Worm (Caenorhabditis elegans) whole organism, L4 larva: Measurements from ENCODE around the gene cra-1.

Experiments used
- F37D6.2 ChIP-seq: sonication (generic microtip); optimal IDR thresholded peaks from 2 replicates; lab custom pipeline; 2016; ENCODE audit warnings: mild to moderate bottlenecking, missing genetic modification characterization, missing compliant biosample characterization
- F44E2.7 ChIP-seq: fragments of 200-800 bp; sonication (Bioruptor generic); IDR thresholded peaks from 2 replicates; pipeline ENCODE4 v2.1.2; 2022; ENCODE audit warnings: missing genetic modification characterization, missing compliant biosample characterization
- F49E8.2 ChIP-seq: sonication (generic microtip); optimal IDR thresholded peaks from 2 replicates; lab custom pipeline; 2016; ENCODE audit warnings: missing compliant biosample characterization, mild to moderate bottlenecking, missing genetic modification characterization, borderline replicate concordance
- T20F7.1 ChIP-seq: fragments of 200-800 bp; sonication (Bioruptor generic); optimal IDR thresholded peaks from 2 replicates; lab custom pipeline; 2018; ENCODE audit warnings: mild to moderate bottlenecking, missing genetic modification characterization, missing compliant biosample characterization
- T26A8.4 ChIP-seq: fragments of 200-800 bp; sonication (Bioruptor generic); IDR thresholded peaks from 2 replicates; pipeline ENCODE4 v1.3.6; 2022; ENCODE audit warnings: missing genetic modification characterization, missing compliant biosample characterization
- ZK546.5 ChIP-seq, 2 experiments: sonication (generic microtip); optimal IDR thresholded peaks; 2 replicates each; lab custom pipeline; 2017; ENCODE audit warnings: missing biosample characterization in 2 of 2, missing genetic modification characterization in 2 of 2
- aha-1 ChIP-seq: fragments of 150-350 bp; peaks from one replicate; lab custom pipeline; 2014; ENCODE audit warnings: missing biosample characterization, missing genetic modification characterization
- ama-1 ChIP-seq: fragments of 150-350 bp; optimal IDR thresholded peaks from 2 replicates; lab custom pipeline; 2014; ENCODE audit warnings: inconsistent platforms, mixed read lengths
- attf-4 ChIP-seq: sonication (generic microtip); optimal IDR thresholded peaks from 3 replicates; lab custom pipeline; 2017; ENCODE audit warnings: missing biosample characterization, missing genetic modification characterization
- ceh-28 ChIP-seq: fragments of 150-350 bp; optimal IDR thresholded peaks from 2 replicates; lab custom pipeline; 2014; ENCODE audit warnings: missing biosample characterization, missing genetic modification reagents, missing genetic modification characterization
- ceh-32 ChIP-seq: sonication (generic microtip); optimal IDR thresholded peaks from 2 replicates; lab custom pipeline; 2016; ENCODE audit warnings: mild to moderate bottlenecking, missing genetic modification characterization, missing compliant biosample characterization; ENCODE audit not compliant: poor library complexity
- ceh-44 ChIP-seq: fragments of 200-800 bp; sonication (Bioruptor generic); IDR thresholded peaks from 2 replicates; pipeline ENCODE4 v1.3.6; 2022; ENCODE audit warnings: missing genetic modification reagents, missing genetic modification characterization, missing compliant biosample characterization
- ceh-62 ChIP-seq: sonication (generic microtip); optimal IDR thresholded peaks from 2 replicates; lab custom pipeline; 2017; ENCODE audit warnings: missing biosample characterization, missing genetic modification characterization
- ceh-82 ChIP-seq: sonication (generic microtip); optimal IDR thresholded peaks from 2 replicates; lab custom pipeline; 2017; ENCODE audit warnings: missing biosample characterization, missing genetic modification characterization
- ces-1 ChIP-seq: fragments of 150-350 bp; sonication (generic microtip); optimal IDR thresholded peaks from 4 replicates; lab custom pipeline; 2014; ENCODE audit warnings: missing biosample characterization, missing genetic modification reagents, missing genetic modification characterization
- ctbp-1 ChIP-seq: fragments of 200-800 bp; sonication (Bioruptor generic); IDR thresholded peaks from 2 replicates; pipeline ENCODE4 v1.3.6; 2022; ENCODE audit warnings: missing genetic modification reagents, missing genetic modification characterization, missing compliant biosample characterization
- daf-16 ChIP-seq, 3 experiments: sonication (generic microtip); optimal IDR thresholded peaks; 2 replicates each; lab custom pipeline; 2016 to 2017; ENCODE audit warnings: missing genetic modification characterization in 3 of 3, missing genetic modification reagents in 3 of 3, mild to moderate bottlenecking in 2 of 3, missing compliant biosample characterization in 2 of 3, missing biosample characterization in 1 of 3, moderate library complexity in 1 of 3
- dmd-6 ChIP-seq: fragments of 200-800 bp; sonication (Bioruptor generic); IDR thresholded peaks from 2 replicates; pipeline ENCODE4 v1.3.6; 2022; ENCODE audit warnings: missing genetic modification reagents, missing genetic modification characterization, missing compliant biosample characterization
- dmd-9 ChIP-seq: fragments of 200-800 bp; sonication (Bioruptor generic); IDR thresholded peaks from 2 replicates; pipeline ENCODE4 v1.3.6; 2022; ENCODE audit warnings: missing genetic modification reagents, missing genetic modification characterization, missing compliant biosample characterization
- dpl-1 ChIP-seq: fragments of 150-350 bp; optimal IDR thresholded peaks from 2 replicates; lab custom pipeline; 2014; ENCODE audit warnings: missing biosample characterization, missing genetic modification reagents, missing genetic modification characterization
- dve-1 ChIP-seq: sonication (generic microtip); optimal IDR thresholded peaks from 2 replicates; lab custom pipeline; 2017; ENCODE audit warnings: antibody characterized with exemption, mild to moderate bottlenecking, missing genetic modification characterization, missing compliant biosample characterization; ENCODE audit not compliant: insufficient read depth
- fkh-10 ChIP-seq: fragments of 150-350 bp; optimal IDR thresholded peaks from 2 replicates; lab custom pipeline; 2014; ENCODE audit warnings: missing biosample characterization, missing genetic modification reagents, missing genetic modification characterization
- fos-1 ChIP-seq: fragments of 150-350 bp; optimal IDR thresholded peaks from 2 replicates; lab custom pipeline; 2014; ENCODE audit warnings: missing biosample characterization, missing genetic modification characterization
- hif-1 ChIP-seq, 2 experiments: sonication (generic microtip); optimal IDR thresholded peaks; 2 replicates each; lab custom pipeline; 2016 to 2017; ENCODE audit warnings: missing compliant biosample characterization in 2 of 2, missing genetic modification characterization in 2 of 2, missing genetic modification reagents in 2 of 2, missing genotype in 2 of 2, mild to moderate bottlenecking in 1 of 2
- hlh-11 ChIP-seq: fragments of 200-800 bp; sonication (Bioruptor generic); optimal IDR thresholded peaks from 2 replicates; lab custom pipeline; 2018; ENCODE audit warnings: mild to moderate bottlenecking, missing genetic modification characterization, missing compliant biosample characterization
- hmg-1.1 ChIP-seq: fragments of 200-800 bp; sonication (Bioruptor generic); IDR thresholded peaks from 2 replicates; pipeline ENCODE4 v1.3.6; 2022; ENCODE audit warnings: missing genetic modification reagents, missing genetic modification characterization, missing compliant biosample characterization
- jun-1 ChIP-seq: fragments of 150-350 bp; optimal IDR thresholded peaks from 2 replicates; lab custom pipeline; 2014; ENCODE audit warnings: missing biosample characterization, missing genetic modification reagents, missing genetic modification characterization
- lin-29 ChIP-seq: fragments of 200-800 bp; sonication (Bioruptor generic); IDR thresholded peaks from 2 replicates; pipeline ENCODE4 v1.3.6; 2022; ENCODE audit warnings: missing genetic modification reagents, missing genetic modification characterization, missing compliant biosample characterization
- mdl-1 ChIP-seq, 2 experiments: fragments of 150-350 bp in 1 of 2; sonication (generic microtip) in 1 of 2; optimal IDR thresholded peaks; 2 replicates each; lab custom pipeline; 2014 to 2017; ENCODE audit warnings: missing biosample characterization in 2 of 2, missing genetic modification characterization in 2 of 2
- mdt-29 ChIP-seq: fragments of 200-800 bp; sonication (Bioruptor generic); IDR thresholded peaks from 2 replicates; pipeline ENCODE4 v1.3.6; 2022; ENCODE audit warnings: missing genetic modification reagents, missing genetic modification characterization, missing compliant biosample characterization
- mxl-3 ChIP-seq: fragments of 200-800 bp; sonication (Bioruptor generic); optimal IDR thresholded peaks from 2 replicates; lab custom pipeline; 2018; ENCODE audit warnings: mild to moderate bottlenecking, missing genetic modification characterization, missing compliant biosample characterization
- nhr-102 ChIP-seq: sonication (generic microtip); optimal IDR thresholded peaks from 2 replicates; lab custom pipeline; 2016; ENCODE audit warnings: mild to moderate bottlenecking, missing genetic modification characterization, moderate library complexity, missing compliant biosample characterization
- nhr-11 ChIP-seq: fragments of 150-350 bp; optimal IDR thresholded peaks from 2 replicates; lab custom pipeline; 2014; ENCODE audit warnings: missing biosample characterization, missing genetic modification characterization
- nhr-28 ChIP-seq: fragments of 150-350 bp; optimal IDR thresholded peaks from 2 replicates; lab custom pipeline; 2014; ENCODE audit warnings: missing biosample characterization, missing genetic modification characterization
- nhr-41 ChIP-seq: fragments of 200-800 bp; sonication (Bioruptor generic); IDR thresholded peaks from 2 replicates; pipeline ENCODE4 v1.3.6; 2022; ENCODE audit warnings: missing genetic modification reagents, missing genetic modification characterization, missing compliant biosample characterization
- nhr-42 ChIP-seq: fragments of 200-800 bp; sonication (Bioruptor generic); IDR thresholded peaks from 2 replicates; pipeline ENCODE4 v1.3.6; 2022; ENCODE audit warnings: missing genetic modification characterization, missing compliant biosample characterization
- nhr-6 ChIP-seq: fragments of 150-350 bp; optimal IDR thresholded peaks from 2 replicates; lab custom pipeline; 2014; ENCODE audit warnings: missing biosample characterization, missing genetic modification characterization
- nhr-76 ChIP-seq: fragments of 150-350 bp; optimal IDR thresholded peaks from 2 replicates; lab custom pipeline; 2014; ENCODE audit warnings: missing biosample characterization, missing genetic modification characterization
- pha-4 ChIP-seq, 2 experiments: fragments of 150-350 bp in 1 of 2; fragments of 200-800 bp in 1 of 2; sonication (Bioruptor generic) in 1 of 2; IDR thresholded peaks in 1 of 2; optimal IDR thresholded peaks in 1 of 2; 2 replicates each; pipeline versions ENCODE4 v1.3.6 to Lab custom; 2014 to 2022; ENCODE audit warnings: missing genetic modification characterization in 2 of 2, missing genetic modification reagents in 2 of 2, missing biosample characterization in 1 of 2, missing compliant biosample characterization in 1 of 2
- set-16 ChIP-seq: fragments of 200-800 bp; sonication (Bioruptor generic); IDR thresholded peaks from 2 replicates; pipeline ENCODE4 v1.3.6; 2022; ENCODE audit warnings: missing genetic modification reagents, missing genetic modification characterization, missing compliant biosample characterization
- spr-1 ChIP-seq: sonication (generic microtip); optimal IDR thresholded peaks from 2 replicates; lab custom pipeline; 2016; ENCODE audit warnings: mild to moderate bottlenecking, missing genetic modification characterization, missing compliant biosample characterization
- tag-97 ChIP-seq: fragments of 200-800 bp; sonication (Bioruptor generic); IDR thresholded peaks from 2 replicates; pipeline ENCODE4 v1.3.6; 2022; ENCODE audit warnings: missing genetic modification characterization, missing compliant biosample characterization
- tra-1 ChIP-seq: fragments of 200-800 bp; sonication (Bioruptor generic); IDR thresholded peaks from 2 replicates; pipeline ENCODE4 v1.3.6; 2022; ENCODE audit warnings: missing genetic modification reagents, missing genetic modification characterization, missing compliant biosample characterization
- unc-62 ChIP-seq, 3 experiments: fragments of 150-350 bp in 1 of 3; sonication (generic microtip); optimal IDR thresholded peaks in 2 of 3; peaks in 1 of 3; 1 replicate in 1 of 3; 2 replicates in 2 of 3; lab custom pipeline; 2014 to 2017; ENCODE audit warnings: missing biosample characterization in 3 of 3, missing genetic modification characterization in 3 of 3, missing genetic modification reagents in 3 of 3, missing genotype in 1 of 3
- zip-2 ChIP-seq: fragments of 150-350 bp; optimal IDR thresholded peaks from 2 replicates; lab custom pipeline; 2014; ENCODE audit warnings: missing biosample characterization, missing genetic modification characterization
- ztf-11 ChIP-seq: fragments of 150-350 bp; optimal IDR thresholded peaks from 2 replicates; lab custom pipeline; 2014; ENCODE audit warnings: missing biosample characterization, missing genetic modification characterization

The cra-1 gene

ce11 chrIII:6857390-6857848 lies 11.8 kb downstream of the cra-1 start (continued):
- TF ChIP-seq ceh-62 (tag; lab: Kevin White, UChicago) (no peak), jun-1 (peak; percentile 43), nhr-28 (tag; lab: Kevin White, UChicago) (peak; percentile 71), set-16 (no peak), pha-4 (GFP tag; IDR thresholded peaks at IDR 0.05; lab: Robert Waterston, UW) (no peak), pha-4 (tag; optimal IDR thresholded peaks at IDR 0.05; lab: Kevin White, UChicago) (peak; percentile 80), ctbp-1 (GFP tag; lab: Robert Waterston, UW) (no peak), spr-1 (tag; lab: Kevin White, UChicago) (no peak), F37D6.2 (tag; lab: Kevin White, UChicago) (no peak), nhr-102 (tag; lab: Kevin White, UChicago) (no peak), nhr-41 (no peak), attf-4 (tag; lab: Kevin White, UChicago) (no peak), tag-97 (no peak), dmd-6 (GFP tag; lab: Robert Waterston, UW) (peak; percentile 73), hif-1 (tag; optimal IDR thresholded peaks at IDR 0.05; lab: Kevin White, UChicago) (peak in 1 of 2 experiments; percentile 7), dve-1 (tag; lab: Kevin White, UChicago) (peak; percentile 77), ztf-11 (no peak), ces-1 (GFP tag; lab: Kevin White, UChicago) (no peak), ceh-44 (GFP tag; lab: Robert Waterston, UW) (no peak), nhr-11 (tag; lab: Kevin White, UChicago) (peak; percentile 43), zip-2 (tag; lab: Kevin White, UChicago) (peak; percentile 82), nhr-6 (tag; lab: Kevin White, UChicago) (no peak), ama-1 (lab: Kevin White, UChicago) (no peak), tra-1 (GFP tag; lab: Robert Waterston, UW) (0 out of 2 replicates have a peak, but pooled peaks have one; percentile 15), hlh-11 (tag; lab: Kevin White, UChicago) (peak; percentile 82), dpl-1 (GFP tag; lab: Kevin White, UChicago) (peak; percentile 16), mdl-1 (tag; optimal IDR thresholded peaks at IDR 0.05; lab: Kevin White, UChicago) (peak; percentile 65 to 86), nhr-76 (no peak)

ce11 chrIII:6856709-6857108 lies 12.6 kb downstream of the cra-1 start, which contains the start of gene zak-1:
zak-1 (minus strand) TSS chrIII:6856809.
- TF ChIP-seq aha-1 (tag; lab: Kevin White, UChicago) (peak; percentile 67), ZK546.5 (tag; optimal IDR thresholded peaks at IDR 0.05; lab: Kevin White, UChicago) (no peak)

- TF ChIP-seq lin-29, result no peak
- TF ChIP-seq ceh-62 (tag; lab: Kevin White, UChicago), result no peak
- no peak for TF ChIP-seq set-16
- TF ChIP-seq T26A8.4 (GFP tag; lab: Robert Waterston, UW), result no peak
- no peak for TF ChIP-seq ceh-44 (GFP tag; lab: Robert Waterston, UW)
- TF ChIP-seq F49E8.2 (tag; lab: Kevin White, UChicago), result no peak
- no peak for TF ChIP-seq nhr-42 (GFP tag; lab: Robert Waterston, UW)
- no peak for TF ChIP-seq dmd-9 (GFP tag; lab: Robert Waterston, UW)
- TF ChIP-seq daf-16 (GFP tag; optimal IDR thresholded peaks at IDR 0.05; lab: Kevin White, UChicago), result peak in 1 of 2 experiments; percentile 30
- peak; percentile 64 for TF ChIP-seq daf-16 (tag; optimal IDR thresholded peaks at IDR 0.05; lab: Kevin White, UChicago)
- TF ChIP-seq zip-2 (tag; lab: Kevin White, UChicago), result no peak
- peak; percentile 24 for TF ChIP-seq mxl-3
- TF ChIP-seq unc-62 (GFP tag; optimal IDR thresholded peaks at IDR 0.05 in 1 of 2; lab: Kevin White, UChicago), result peak in 1 of 2 experiments; percentile 31
- TF ChIP-seq unc-62 (tag; optimal IDR thresholded peaks at IDR 0.05; lab: Kevin White, UChicago), result no peak
- TF ChIP-seq ceh-28, result no peak
- no peak for TF ChIP-seq ceh-32 (tag; lab: Kevin White, UChicago)
- peak; percentile 43 for TF ChIP-seq fos-1 (tag; lab: Kevin White, UChicago)
- TF ChIP-seq jun-1, result no peak
- TF ChIP-seq mdt-29, result peak; percentile 75
- TF ChIP-seq hlh-11 (tag; lab: Kevin White, UChicago), result peak; percentile 91
- TF ChIP-seq spr-1 (tag; lab: Kevin White, UChicago), result no peak
- no peak for TF ChIP-seq ceh-82
- no peak for TF ChIP-seq hif-1 (tag; optimal IDR thresholded peaks at IDR 0.05; lab: Kevin White, UChicago)
- TF ChIP-seq T20F7.1 (GFP tag; lab: Kevin White, UChicago), result no peak
- TF ChIP-seq hmg-1.1 (GFP tag; lab: Robert Waterston, UW), result no peak
- no peak for TF ChIP-seq fkh-10 (GFP tag; lab: Kevin White, UChicago)
- TF ChIP-seq F44E2.7 (GFP tag; lab: Robert Waterston, UW), result no peak
Measured at ce11 chrIII:6850255-6850654, 19.0 kb downstream of the cra-1 start, which contains the start of gene srv-1. srv-1 (plus strand) TSS chrIII:6850385.
